Fruit fly (Drosophila melanogaster): Measurements from ENCODE around the gene Dna2.

Dna2 gene

dm6 chrX:10009794-10010614 is at the start of gene Dna2 (continued):
- TF ChIP-seq CG7987 (GFP tag; optimal IDR thresholded peaks at IDR 0.05) = no peak
- TF ChIP-seq Doc3 (GFP tag; IDR thresholded peaks at IDR 0.05; ENCODE audit: partially characterized antibody) = no peak
- no peak for TF ChIP-seq Dek (tag; optimal IDR thresholded peaks at IDR 0.05)
- TF ChIP-seq Spps (tag; optimal IDR thresholded peaks at IDR 0.05) = no peak
- no peak for TF ChIP-seq Kr (GFP tag; optimal IDR thresholded peaks at IDR 0.05)
- no peak for TF ChIP-seq Gsc (GFP tag; IDR thresholded peaks at IDR 0.05)
- TF ChIP-seq Hand (GFP tag; optimal IDR thresholded peaks at IDR 0.05) = no peak
- TF ChIP-seq CG2889 (GFP tag; IDR thresholded peaks at IDR 0.05) = no peak
- TF ChIP-seq emc (GFP tag; optimal IDR thresholded peaks at IDR 0.05) = no peak
- TF ChIP-seq crp (GFP tag; optimal IDR thresholded peaks at IDR 0.05) = no peak
- TF ChIP-seq CG17359 (tag; optimal IDR thresholded peaks at IDR 0.05) = no peak
- no peak for TF ChIP-seq CG11723 (GFP tag; optimal IDR thresholded peaks at IDR 0.05)
- TF ChIP-seq Sin3A (optimal IDR thresholded peaks at IDR 0.05) = peak; percentile 23
- TF ChIP-seq Chrac-16 (GFP tag; optimal IDR thresholded peaks at IDR 0.05) = peak; percentile 14
- TF ChIP-seq Tbp (GFP tag; optimal IDR thresholded peaks at IDR 0.05) = no peak
- no peak for TF ChIP-seq cas (GFP tag; IDR thresholded peaks at IDR 0.05)
- TF ChIP-seq HLH54F (GFP tag; optimal IDR thresholded peaks at IDR 0.05) = no peak
- TF ChIP-seq tap (tag; optimal IDR thresholded peaks at IDR 0.05) = no peak
- no peak for TF ChIP-seq fd3F (GFP tag; optimal IDR thresholded peaks at IDR 0.05)
- no peak for TF ChIP-seq CG18764 (GFP tag; optimal IDR thresholded peaks at IDR 0.05)
- peak; percentile 92 for TF ChIP-seq Dip2 (GFP tag; IDR thresholded peaks at IDR 0.05)
- no peak for TF ChIP-seq br (optimal IDR thresholded peaks at IDR 0.05)
- no peak for TF ChIP-seq wor (GFP tag; IDR thresholded peaks at IDR 0.05)
- TF ChIP-seq CG10366 (GFP tag; IDR thresholded peaks at IDR 0.05) = no peak; the same call in 1 of the 2 replicates
- no peak for TF ChIP-seq CG9727 (GFP tag; optimal IDR thresholded peaks at IDR 0.05)
- peak; percentile 11 for TF ChIP-seq CG30403 (GFP tag; optimal IDR thresholded peaks at IDR 0.05)
- no peak for TF ChIP-seq Hr78 (GFP tag; optimal IDR thresholded peaks at IDR 0.05)
- TF ChIP-seq ATbp (GFP tag; optimal IDR thresholded peaks at IDR 0.05) = no peak
- no peak for TF ChIP-seq CG17802 (tag; optimal IDR thresholded peaks at IDR 0.05)
- no peak for TF ChIP-seq sd (tag; optimal IDR thresholded peaks at IDR 0.05)
- no peak for TF ChIP-seq Asciz (GFP tag; optimal IDR thresholded peaks at IDR 0.05)
- no peak for TF ChIP-seq CG2678 (tag; optimal IDR thresholded peaks at IDR 0.05)
- TF ChIP-seq CG10462 (GFP tag; optimal IDR thresholded peaks at IDR 0.05) = no peak
- no peak for TF ChIP-seq CG3281 (GFP tag; optimal IDR thresholded peaks at IDR 0.05)
- no peak for TF ChIP-seq ac (GFP tag; optimal IDR thresholded peaks at IDR 0.05)
- no peak for TF ChIP-seq CG2199 (GFP tag; IDR thresholded peaks at IDR 0.05)
- TF ChIP-seq HLHmδ (GFP tag; optimal IDR thresholded peaks at IDR 0.05) = no peak
- peak; percentile 56; the same call in 1 of the 2 replicates for TF ChIP-seq CG32532 (GFP tag; IDR thresholded peaks at IDR 0.05)
- TF ChIP-seq CG7839 (tag; optimal IDR thresholded peaks at IDR 0.05) = peak; percentile 35
- TF ChIP-seq zfh1 (GFP tag; IDR thresholded peaks at IDR 0.05) = 0 out of 3 replicates have a peak, but pooled peaks have one; percentile 32
- TF ChIP-seq CG9215 (GFP tag; IDR thresholded peaks at IDR 0.05) = peak; percentile 5; the same call in 1 of the 2 replicates
- TF ChIP-seq Atf-2 (GFP tag; optimal IDR thresholded peaks at IDR 0.05) = no peak
- TF ChIP-seq exex (tag; optimal IDR thresholded peaks at IDR 0.05) = no peak
- no peak for TF ChIP-seq slp2 (GFP tag; optimal IDR thresholded peaks at IDR 0.05)
- TF ChIP-seq HLH4C (GFP tag; IDR thresholded peaks at IDR 0.05; ENCODE audit: partially characterized antibody) = no peak
- TF ChIP-seq eve (GFP tag; optimal IDR thresholded peaks at IDR 0.05) = no peak
- TF ChIP-seq CG7786 (GFP tag; optimal IDR thresholded peaks at IDR 0.05) = no peak
- no peak; the same call in 2 of the 3 replicates for TF ChIP-seq dysf (GFP tag; IDR thresholded peaks at IDR 0.05)
- peak; percentile 85 for TF ChIP-seq Ets65A (GFP tag)
- 0 out of 3 replicates have a peak, but pooled peaks have one; percentile 28 for TF ChIP-seq CG11560 (tag; IDR thresholded peaks at IDR 0.05)

All from whole organism, embryonic.